Worm (Caenorhabditis elegans) whole organism, young adult: ENCODE results near the gene F34H10.5.
A peak's percentile ranks its signal among the peaks of the same experiment; 100 is the strongest.

ENCODE experiments used
- F22D6.2 ChIP-seq: sonication (generic microtip); optimal IDR thresholded peaks from 2 replicates; lab custom pipeline; 2016; ENCODE audit warnings: mild to moderate bottlenecking, missing genetic modification characterization, missing compliant biosample characterization
- F23B12.7 ChIP-seq: sonication (generic microtip); optimal IDR thresholded peaks from 2 replicates; lab custom pipeline; 2017; ENCODE audit warnings: missing genetic modification characterization, mild to moderate bottlenecking, missing compliant biosample characterization, antibody characterized with exemption, moderate library complexity; ENCODE audit not compliant: insufficient read depth
- F33H1.4 ChIP-seq: fragments of 200-800 bp; sonication (Bioruptor generic); IDR thresholded peaks from 2 replicates; pipeline ENCODE4 v1.3.6; 2022; ENCODE audit warnings: missing genetic modification reagents, missing genetic modification characterization, missing compliant biosample characterization
- F37B4.10 ChIP-seq: fragments of 200-800 bp; sonication (Bioruptor generic); IDR thresholded peaks from 2 replicates; pipeline ENCODE4 v1.3.6; 2022; ENCODE audit warnings: missing genetic modification characterization, missing compliant biosample characterization
- F39B2.1 ChIP-seq: fragments of 200-800 bp; sonication (Bioruptor generic); IDR thresholded peaks from 2 replicates; pipeline ENCODE4 v1.3.6; 2022; ENCODE audit warnings: missing genetic modification reagents, missing genetic modification characterization, missing compliant biosample characterization
- F57C9.4 ChIP-seq: sonication (generic microtip); optimal IDR thresholded peaks from 2 replicates; lab custom pipeline; 2017; ENCODE audit warnings: mild to moderate bottlenecking, missing genetic modification characterization, missing compliant biosample characterization
- K11D2.4 ChIP-seq: fragments of 200-800 bp; sonication (Bioruptor generic); IDR thresholded peaks from 2 replicates; pipeline ENCODE4 v1.3.6; 2022; ENCODE audit warnings: missing genetic modification reagents, missing genetic modification characterization, missing compliant biosample characterization
- K12H6.12 ChIP-seq: fragments of 200-800 bp; sonication (Bioruptor generic); optimal IDR thresholded peaks from 2 replicates; lab custom pipeline; 2018; ENCODE audit warnings: mild to moderate bottlenecking, missing genetic modification characterization, missing compliant biosample characterization
- T07F8.4 ChIP-seq: sonication (generic microtip); optimal IDR thresholded peaks from 2 replicates; lab custom pipeline; 2016; ENCODE audit warnings: mild to moderate bottlenecking, missing genetic modification characterization, moderate library complexity, missing compliant biosample characterization
- Y53G8AR.9 ChIP-seq: fragments of 200-800 bp; sonication (Bioruptor generic); conservative IDR thresholded peaks from 2 replicates; pipeline ENCODE4 v1.3.6; 2022; ENCODE audit warnings: missing genetic modification reagents, missing genetic modification characterization, missing compliant biosample characterization
- aptf-2 ChIP-seq: fragments of 200-800 bp; sonication (Bioruptor generic); conservative IDR thresholded peaks from 2 replicates; pipeline ENCODE4 v1.3.6; 2022; ENCODE audit warnings: missing genetic modification reagents, missing genetic modification characterization, missing compliant biosample characterization
- athp-1 ChIP-seq: sonication (generic microtip); optimal IDR thresholded peaks from 2 replicates; lab custom pipeline; 2017; ENCODE audit warnings: mild to moderate bottlenecking, missing genetic modification characterization, missing compliant biosample characterization
- attf-5 ChIP-seq: fragments of 200-800 bp; sonication (Bioruptor generic); optimal IDR thresholded peaks from 2 replicates; lab custom pipeline; 2018; ENCODE audit warnings: mild to moderate bottlenecking, missing genetic modification characterization, missing compliant biosample characterization
- attf-6 ChIP-seq: fragments of 200-800 bp; sonication (Bioruptor generic); IDR thresholded peaks from 2 replicates; pipeline ENCODE4 v1.3.6; 2022; ENCODE audit warnings: missing genetic modification reagents, missing genetic modification characterization, missing compliant biosample characterization
- bed-2 ChIP-seq: fragments of 200-800 bp; sonication (Bioruptor generic); IDR thresholded peaks from 2 replicates; pipeline ENCODE4 v1.3.6; 2022; ENCODE audit warnings: missing genetic modification reagents, missing genetic modification characterization, missing compliant biosample characterization
- ceh-40 ChIP-seq: fragments of 200-800 bp; sonication (Bioruptor generic); IDR thresholded peaks from 2 replicates; pipeline ENCODE4 v1.3.6; 2022; ENCODE audit warnings: missing genetic modification characterization, missing compliant biosample characterization
- die-1 ChIP-seq: sonication (generic microtip); optimal IDR thresholded peaks from 2 replicates; lab custom pipeline; 2016; ENCODE audit warnings: missing genotype, mild to moderate bottlenecking, missing genetic modification characterization, missing compliant biosample characterization
- dpff-1 ChIP-seq: sonication (generic microtip); optimal IDR thresholded peaks from 2 replicates; lab custom pipeline; 2017; ENCODE audit warnings: mild to moderate bottlenecking, missing genetic modification characterization, missing compliant biosample characterization
- efl-1 ChIP-seq: fragments of 150-350 bp; optimal IDR thresholded peaks from 2 replicates; lab custom pipeline; 2014; ENCODE audit warnings: missing biosample characterization, missing genetic modification reagents, missing genetic modification characterization
- egl-18 ChIP-seq: fragments of 200-800 bp; sonication (Bioruptor generic); IDR thresholded peaks from 2 replicates; pipeline ENCODE4 v1.3.6; 2022; ENCODE audit warnings: missing genetic modification reagents, missing genetic modification characterization, missing compliant biosample characterization
- egl-44 ChIP-seq: fragments of 200-800 bp; sonication (Bioruptor generic); IDR thresholded peaks from 2 replicates; pipeline ENCODE4 v1.3.6; 2022; ENCODE audit warnings: missing genetic modification reagents, missing genetic modification characterization, missing compliant biosample characterization
- gei-17 ChIP-seq: fragments of 200-800 bp; sonication (Bioruptor generic); optimal IDR thresholded peaks from 2 replicates; lab custom pipeline; 2018; ENCODE audit warnings: mild to moderate bottlenecking, missing genetic modification characterization, missing compliant biosample characterization
- hlh-26 ChIP-seq: fragments of 200-800 bp; sonication (Bioruptor generic); conservative IDR thresholded peaks from 2 replicates; pipeline ENCODE4 v1.3.6; 2022; ENCODE audit warnings: missing genetic modification reagents, missing genetic modification characterization, missing compliant biosample characterization
- hmg-1.2 ChIP-seq: fragments of 200-800 bp; sonication (Bioruptor generic); IDR thresholded peaks from 2 replicates; pipeline ENCODE4 v1.3.6; 2022; ENCODE audit warnings: missing genetic modification reagents, missing genetic modification characterization, missing compliant biosample characterization
- lin-26 ChIP-seq: fragments of 200-800 bp; sonication (Bioruptor generic); IDR thresholded peaks from 2 replicates; pipeline ENCODE4 v1.3.6; 2022; ENCODE audit warnings: missing genetic modification reagents, missing genetic modification characterization, missing compliant biosample characterization
- lin-35 ChIP-seq, 3 experiments: fragments of 150-350 bp in 2 of 3; sonication (generic microtip) in 1 of 3; optimal IDR thresholded peaks; 2 replicates each; lab custom pipeline; 2014 to 2018; ENCODE audit warnings: missing biosample characterization in 3 of 3, missing genetic modification characterization in 3 of 3, missing genetic modification reagents in 3 of 3
- lir-1 ChIP-seq: fragments of 200-800 bp; sonication (Bioruptor generic); conservative IDR thresholded peaks from 2 replicates; pipeline ENCODE4 v1.3.6; 2022; ENCODE audit warnings: missing genetic modification reagents, missing genetic modification characterization, missing compliant biosample characterization
- lsl-1 ChIP-seq: fragments of 200-800 bp; sonication (Bioruptor generic); optimal IDR thresholded peaks from 2 replicates; lab custom pipeline; 2018; ENCODE audit warnings: mild to moderate bottlenecking, missing genetic modification characterization, moderate library complexity, missing compliant biosample characterization
- lsy-27 ChIP-seq: sonication (generic microtip); optimal IDR thresholded peaks from 2 replicates; lab custom pipeline; 2017; ENCODE audit warnings: missing genetic modification characterization, mild to moderate bottlenecking, missing compliant biosample characterization, antibody characterized with exemption, missing genotype, borderline replicate concordance; ENCODE audit not compliant: insufficient read depth
- madf-10 ChIP-seq: sonication (generic microtip); optimal IDR thresholded peaks from 2 replicates; lab custom pipeline; 2016; ENCODE audit warnings: mild to moderate bottlenecking, missing genetic modification characterization, missing compliant biosample characterization
- madf-6 ChIP-seq: fragments of 200-800 bp; sonication (Bioruptor generic); IDR thresholded peaks from 2 replicates; pipeline ENCODE4 v1.3.6; 2022; ENCODE audit warnings: missing genetic modification reagents, missing genetic modification characterization, missing compliant biosample characterization
- mcd-1 ChIP-seq: fragments of 200-800 bp; sonication (Bioruptor generic); IDR thresholded peaks from 2 replicates; pipeline ENCODE4 v1.3.6; 2022; ENCODE audit warnings: missing genetic modification reagents, missing genetic modification characterization, missing compliant biosample characterization
- nfya-1 ChIP-seq: sonication (generic microtip); optimal IDR thresholded peaks from 2 replicates; lab custom pipeline; 2017; ENCODE audit warnings: antibody characterized with exemption, missing compliant biosample characterization, missing genetic modification characterization, borderline replicate concordance; ENCODE audit not compliant: insufficient read depth
- nhr-90 ChIP-seq: sonication (generic microtip); optimal IDR thresholded peaks from 2 replicates; lab custom pipeline; 2016; ENCODE audit warnings: missing genotype, mild to moderate bottlenecking, missing genetic modification characterization, missing compliant biosample characterization
- repo-1 ChIP-seq: sonication (generic microtip); optimal IDR thresholded peaks from 2 replicates; lab custom pipeline; 2017; ENCODE audit warnings: mild to moderate bottlenecking, missing genetic modification characterization, missing compliant biosample characterization
- snpc-1.3 ChIP-seq: sonication (generic microtip); optimal IDR thresholded peaks from 2 replicates; lab custom pipeline; 2017; ENCODE audit warnings: missing genetic modification characterization, mild to moderate bottlenecking, missing compliant biosample characterization, antibody characterized with exemption, moderate library complexity, missing genotype, missing genetic modification reagents; ENCODE audit not compliant: insufficient read depth
- snpc-4 ChIP-seq, 5 experiments: fragments of 150-350 bp in 1 of 5; sonication (generic microtip) in 4 of 5; optimal IDR thresholded peaks; 2 replicates each; lab custom pipeline; 2014 to 2018; ENCODE audit warnings: missing genetic modification characterization in 5 of 5, missing biosample characterization in 3 of 5, antibody characterized with exemption in 2 of 5, mild to moderate bottlenecking in 2 of 5, missing compliant biosample characterization in 2 of 5, missing genotype in 2 of 5, moderate library complexity in 2 of 5, missing genetic modification reagents in 1 of 5
- sptf-2 ChIP-seq: fragments of 200-800 bp; sonication (Bioruptor generic); optimal IDR thresholded peaks from 2 replicates; lab custom pipeline; 2018; ENCODE audit warnings: mild to moderate bottlenecking, missing genetic modification characterization, missing compliant biosample characterization
- tbp1 ChIP-seq: fragments of 200-800 bp; sonication (Bioruptor generic); optimal IDR thresholded peaks from 2 replicates; lab custom pipeline; 2018; ENCODE audit warnings: mild to moderate bottlenecking, missing genetic modification characterization, missing compliant biosample characterization
- tbx-9 ChIP-seq: sonication (generic microtip); optimal IDR thresholded peaks from 2 replicates; lab custom pipeline; 2016; ENCODE audit warnings: borderline replicate concordance, missing genetic modification characterization, inconsistent platforms, missing compliant biosample characterization
- tlf-1 ChIP-seq: fragments of 200-800 bp; sonication (Bioruptor generic); optimal IDR thresholded peaks from 2 replicates; lab custom pipeline; 2018; ENCODE audit warnings: mild to moderate bottlenecking, missing genetic modification characterization, missing compliant biosample characterization
- unc-130 ChIP-seq: sonication (generic microtip); optimal IDR thresholded peaks from 2 replicates; lab custom pipeline; 2016; ENCODE audit warnings: missing genetic modification reagents, missing genetic modification characterization, missing compliant biosample characterization
- xnd-1 ChIP-seq: sonication (generic microtip); optimal IDR thresholded peaks from 2 replicates; lab custom pipeline; 2016; ENCODE audit warnings: missing genotype, missing genetic modification reagents, missing genetic modification characterization, missing compliant biosample characterization
- zim-3 ChIP-seq: sonication (generic microtip); optimal IDR thresholded peaks from 2 replicates; lab custom pipeline; 2017; ENCODE audit warnings: mild to moderate bottlenecking, missing genetic modification characterization, moderate library complexity, missing compliant biosample characterization
- ztf-26 ChIP-seq: sonication (generic microtip); optimal IDR thresholded peaks from 2 replicates; lab custom pipeline; 2017; ENCODE audit warnings: missing genetic modification characterization, missing compliant biosample characterization
- ztf-28 ChIP-seq: fragments of 200-800 bp; sonication (Bioruptor generic); IDR thresholded peaks from 2 replicates; pipeline ENCODE4 v1.3.6; 2022; ENCODE audit warnings: missing genetic modification reagents, missing genetic modification characterization, missing compliant biosample characterization
- ztf-6 ChIP-seq: fragments of 200-800 bp; sonication (Bioruptor generic); IDR thresholded peaks from 2 replicates; pipeline ENCODE4 v1.3.6; 2022; ENCODE audit warnings: missing genetic modification reagents, missing genetic modification characterization, missing compliant biosample characterization

Gene F34H10.5

DNA sequence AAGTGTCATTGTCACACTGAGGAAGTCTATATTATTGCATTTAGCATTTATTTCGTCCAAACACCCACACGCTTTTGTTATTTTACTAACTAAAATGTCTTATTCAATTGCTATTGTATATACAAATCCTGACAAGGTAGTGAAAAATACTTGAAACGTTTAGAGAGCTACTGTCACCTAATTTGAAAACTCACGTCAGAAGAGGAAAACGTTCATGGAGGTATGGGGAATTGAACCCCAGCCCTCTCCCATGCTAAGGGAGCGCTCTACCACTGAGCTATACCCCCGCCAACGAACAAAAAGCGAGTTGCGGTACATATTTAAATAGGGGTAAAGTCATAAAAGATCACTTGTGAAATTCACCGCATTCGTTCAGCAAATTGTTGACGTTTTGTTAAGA lies 12.9 kb upstream of the F34H10.5 start (continued):
- TF ChIP-seq K11D2.4 (GFP tag; lab: Robert Waterston, UW) (no peak), dpff-1 (tag; lab: Kevin White, UChicago) (peak; percentile 14), bed-2 (no peak), mcd-1 (no peak; the same call in 1 of the 2 replicates), madf-10 (peak; percentile 67), snpc-1.3 (tag; lab: Kevin White, UChicago) (no peak), F33H1.4 (GFP tag; lab: Robert Waterston, UW) (no peak), ztf-28 (peak; percentile 62; the same call in 1 of the 2 replicates), attf-6 (GFP tag; lab: Robert Waterston, UW) (peak; percentile 67; the same call in 1 of the 2 replicates), lir-1 (GFP tag; lab: Robert Waterston, UW) (no peak), ztf-26 (tag; lab: Kevin White, UChicago) (no peak), repo-1 (tag; lab: Kevin White, UChicago) (peak; percentile 40), snpc-4 (GFP tag; optimal IDR thresholded peaks at IDR 0.05; lab: Kevin White, UChicago) (peak; percentile 78), snpc-4 (tag; optimal IDR thresholded peaks at IDR 0.05; lab: Kevin White, UChicago) (no peak), efl-1 (GFP tag; lab: Kevin White, UChicago) (no peak), K12H6.12 (tag; lab: Kevin White, UChicago) (peak; percentile 5), attf-5 (GFP tag; lab: Kevin White, UChicago) (peak; percentile 39), tlf-1 (GFP tag; lab: Kevin White, UChicago) (peak; percentile 29), lsy-27 (tag; lab: Kevin White, UChicago) (no peak), lin-35 (GFP tag; optimal IDR thresholded peaks at IDR 0.05; lab: Kevin White, UChicago) (peak in 1 of 3 experiments; percentile 43), hlh-26 (GFP tag; lab: Robert Waterston, UW) (0 out of 2 replicates have a peak, but pooled peaks have one; percentile 41), hmg-1.2 (peak; percentile 61), F22D6.2 (tag; lab: Kevin White, UChicago) (no peak), ztf-6 (GFP tag; lab: Robert Waterston, UW) (no peak), nhr-90 (tag; lab: Kevin White, UChicago) (peak; percentile 72), die-1 (tag; lab: Kevin White, UChicago) (peak; percentile 95), gei-17 (GFP tag; lab: Kevin White, UChicago) (no peak), tbx-9 (tag; lab: Kevin White, UChicago) (no peak), xnd-1 (tag; lab: Kevin White, UChicago) (no peak), T07F8.4 (tag; lab: Kevin White, UChicago) (peak; percentile 52), sptf-2 (GFP tag; lab: Kevin White, UChicago) (peak; percentile 52), Y53G8AR.9 (GFP tag; lab: Robert Waterston, UW) (no peak), F57C9.4 (tag; lab: Kevin White, UChicago) (no peak), egl-18 (GFP tag; lab: Robert Waterston, UW) (0 out of 2 replicates have a peak, but pooled peaks have one; percentile 32), nfya-1 (tag; lab: Kevin White, UChicago) (no peak), aptf-2 (GFP tag; lab: Robert Waterston, UW) (0 out of 2 replicates have a peak, but pooled peaks have one; percentile 12), ceh-40 (GFP tag; lab: Robert Waterston, UW) (peak; percentile 66), madf-6 (GFP tag; lab: Robert Waterston, UW) (peak; percentile 48; the same call in 1 of the 2 replicates), athp-1 (tag; lab: Kevin White, UChicago) (peak; percentile 29), F39B2.1 (no peak), lsl-1 (GFP tag; lab: Kevin White, UChicago) (no peak), lin-26 (peak; percentile 94), tbp1 (peak; percentile 90), unc-130 (GFP tag; lab: Kevin White, UChicago) (no peak), zim-3 (tag; lab: Kevin White, UChicago) (peak; percentile 66), egl-44 (peak; percentile 82), F37B4.10 (no peak), F23B12.7 (tag; lab: Kevin White, UChicago) (peak; percentile 59)
